Worm (Caenorhabditis elegans) whole organism, L2 larva: ENCODE results near the gene T05C12.11.

Experiments
- C34F6.9 ChIP-seq: fragments of 150-350 bp; optimal IDR thresholded peaks from 2 replicates; lab custom pipeline; 2014; ENCODE audit warnings: missing biosample characterization, missing genetic modification characterization
- R02D3.7 ChIP-seq: fragments of 150-350 bp; optimal IDR thresholded peaks from 2 replicates; lab custom pipeline; 2014; ENCODE audit warnings: missing biosample characterization, missing genetic modification characterization
- Y55F3AM.14 ChIP-seq: fragments of 200-800 bp; sonication (Bioruptor generic); optimal IDR thresholded peaks from 2 replicates; lab custom pipeline; 2018; ENCODE audit warnings: mild to moderate bottlenecking, missing genetic modification characterization, missing compliant biosample characterization
- ZK546.5 ChIP-seq: sonication (generic microtip); optimal IDR thresholded peaks from 2 replicates; lab custom pipeline; 2017; ENCODE audit warnings: missing biosample characterization, missing genetic modification characterization
- aly-2 ChIP-seq: fragments of 150-350 bp; optimal IDR thresholded peaks from 2 replicates; lab custom pipeline; 2014; ENCODE audit warnings: missing biosample characterization, missing genetic modification characterization
- ama-1 ChIP-seq: fragments of 150-350 bp; optimal IDR thresholded peaks from 2 replicates; lab custom pipeline; 2018; ENCODE audit warnings: inconsistent platforms
- blmp-1 ChIP-seq: sonication (generic microtip); optimal IDR thresholded peaks from 2 replicates; lab custom pipeline; 2017; ENCODE audit warnings: missing genetic modification characterization, mild to moderate bottlenecking, missing compliant biosample characterization, antibody characterized with exemption, moderate library complexity; ENCODE audit not compliant: insufficient read depth
- ceh-16 ChIP-seq: fragments of 150-350 bp; optimal IDR thresholded peaks from 2 replicates; lab custom pipeline; 2014; ENCODE audit warnings: missing biosample characterization, missing genetic modification characterization
- crh-2 ChIP-seq: sonication (generic microtip); optimal IDR thresholded peaks from 2 replicates; lab custom pipeline; 2017; ENCODE audit warnings: missing biosample characterization, missing genetic modification characterization
- dmd-4 ChIP-seq: sonication (generic microtip); optimal IDR thresholded peaks from 2 replicates; lab custom pipeline; 2017; ENCODE audit warnings: missing biosample characterization, missing genetic modification characterization
- egl-27 ChIP-seq: sonication (generic microtip); optimal IDR thresholded peaks from 3 replicates; lab custom pipeline; 2017; ENCODE audit warnings: missing biosample characterization, missing genetic modification reagents, missing genetic modification characterization
- elt-1 ChIP-seq: fragments of 150-350 bp; optimal IDR thresholded peaks from 2 replicates; lab custom pipeline; 2014; ENCODE audit warnings: missing biosample characterization, missing genetic modification characterization
- elt-3 ChIP-seq: sonication (generic microtip); optimal IDR thresholded peaks from 2 replicates; lab custom pipeline; 2017; ENCODE audit warnings: missing biosample characterization, missing genetic modification characterization
- fos-1 ChIP-seq: fragments of 150-350 bp; optimal IDR thresholded peaks from 2 replicates; lab custom pipeline; 2014; ENCODE audit warnings: missing biosample characterization, missing genetic modification characterization
- lin-11 ChIP-seq: fragments of 150-350 bp; sonication (generic microtip); optimal IDR thresholded peaks from 2 replicates; lab custom pipeline; 2014; ENCODE audit warnings: missing biosample characterization, missing genetic modification characterization, inconsistent platforms, mixed read lengths
- lin-13 ChIP-seq: fragments of 150-350 bp; optimal IDR thresholded peaks from 2 replicates; lab custom pipeline; 2014; ENCODE audit warnings: missing biosample characterization, missing genetic modification reagents, missing genetic modification characterization
- lin-39 ChIP-seq: fragments of 150-350 bp; optimal IDR thresholded peaks from 2 replicates; lab custom pipeline; 2014; ENCODE audit warnings: missing biosample characterization, missing genetic modification reagents, missing genetic modification characterization
- lsy-2 ChIP-seq, 2 experiments: fragments of 150-350 bp in 1 of 2; sonication (generic microtip) in 1 of 2; optimal IDR thresholded peaks; 2 replicates each; lab custom pipeline; 2014 to 2017; ENCODE audit warnings: missing biosample characterization in 2 of 2, missing genetic modification characterization in 2 of 2
- mab-5 ChIP-seq: fragments of 150-350 bp; optimal IDR thresholded peaks from 2 replicates; lab custom pipeline; 2014; ENCODE audit warnings: missing biosample characterization, missing genetic modification characterization
- mbf-1 ChIP-seq: sonication (generic microtip); optimal IDR thresholded peaks from 2 replicates; lab custom pipeline; 2017; ENCODE audit warnings: missing biosample characterization, missing genetic modification characterization
- mdl-1 ChIP-seq, 2 experiments: fragments of 150-350 bp in 1 of 2; sonication (generic microtip) in 1 of 2; optimal IDR thresholded peaks; 2 replicates each; lab custom pipeline; 2017; ENCODE audit warnings: missing biosample characterization in 2 of 2, missing genetic modification characterization in 2 of 2
- nhr-10 ChIP-seq: sonication (generic microtip); optimal IDR thresholded peaks from 2 replicates; lab custom pipeline; 2017; ENCODE audit warnings: missing biosample characterization, missing genetic modification characterization
- nhr-11 ChIP-seq: fragments of 150-350 bp; optimal IDR thresholded peaks from 2 replicates; lab custom pipeline; 2014; ENCODE audit warnings: missing biosample characterization, missing genetic modification characterization
- nhr-12 ChIP-seq: fragments of 150-350 bp; optimal IDR thresholded peaks from 2 replicates; lab custom pipeline; 2014; ENCODE audit warnings: missing biosample characterization, missing genetic modification characterization
- nhr-129 ChIP-seq: fragments of 150-350 bp; optimal IDR thresholded peaks from 2 replicates; lab custom pipeline; 2014; ENCODE audit warnings: missing biosample characterization, missing genetic modification characterization
- nhr-21 ChIP-seq: fragments of 150-350 bp; optimal IDR thresholded peaks from 2 replicates; lab custom pipeline; 2014; ENCODE audit warnings: missing biosample characterization, missing genetic modification characterization
- nhr-23 ChIP-seq: fragments of 150-350 bp; optimal IDR thresholded peaks from 2 replicates; lab custom pipeline; 2014; ENCODE audit warnings: missing biosample characterization, missing genetic modification reagents, missing genetic modification characterization
- nhr-25 ChIP-seq: fragments of 150-350 bp; sonication (generic microtip); optimal IDR thresholded peaks from 3 replicates; lab custom pipeline; 2014; ENCODE audit warnings: missing biosample characterization, missing genetic modification characterization
- nhr-77 ChIP-seq: fragments of 150-350 bp; optimal IDR thresholded peaks from 2 replicates; lab custom pipeline; 2014; ENCODE audit warnings: missing biosample characterization, missing genetic modification characterization
- peb-1 ChIP-seq: fragments of 150-350 bp; optimal IDR thresholded peaks from 2 replicates; lab custom pipeline; 2014; ENCODE audit warnings: missing biosample characterization, missing genetic modification characterization
- sem-4 ChIP-seq: fragments of 150-350 bp; optimal IDR thresholded peaks from 2 replicates; lab custom pipeline; 2014; ENCODE audit warnings: missing biosample characterization, missing genetic modification reagents, missing genetic modification characterization
- sma-3 ChIP-seq: sonication (generic microtip); optimal IDR thresholded peaks from 2 replicates; lab custom pipeline; 2016; ENCODE audit warnings: missing genetic modification reagents, missing genetic modification characterization, missing compliant biosample characterization
- unc-39 ChIP-seq: fragments of 150-350 bp; optimal IDR thresholded peaks from 2 replicates; lab custom pipeline; 2014; ENCODE audit warnings: missing biosample characterization, missing genetic modification characterization
- unc-55 ChIP-seq: fragments of 150-350 bp; sonication (generic microtip); optimal IDR thresholded peaks from 3 replicates; lab custom pipeline; 2014; ENCODE audit warnings: missing biosample characterization, missing genetic modification reagents, missing genetic modification characterization
- unc-62 ChIP-seq: fragments of 150-350 bp; optimal IDR thresholded peaks from 2 replicates; lab custom pipeline; 2014; ENCODE audit warnings: missing biosample characterization, missing genetic modification reagents, missing genetic modification characterization
- ztf-1 ChIP-seq: fragments of 200-800 bp; sonication (Bioruptor generic); conservative IDR thresholded peaks from 2 replicates; pipeline ENCODE4 v1.3.6; 2022; ENCODE audit warnings: missing genetic modification characterization, missing compliant biosample characterization
- ztf-11 ChIP-seq: sonication (generic microtip); optimal IDR thresholded peaks from 2 replicates; lab custom pipeline; 2017; ENCODE audit warnings: missing biosample characterization, missing genetic modification characterization

The T05C12.11 gene

ce11 chrII:8156845-8157373 lies 13.4 kb downstream of the T05C12.11 start, which contains the start of the genes tub-1 and tmem-138:
Gene tub-1 (minus strand): TSS chrII:8156945.
Gene tmem-138 (plus strand): TSS chrII:8157323.
- TF ChIP-seq unc-55 (GFP tag; lab: Kevin White, UChicago) (no peak), ceh-16 (tag; lab: Kevin White, UChicago) (no peak), crh-2 (tag; lab: Kevin White, UChicago) (no peak), nhr-11 (tag; lab: Kevin White, UChicago) (no peak), nhr-129 (no peak)

- TF ChIP-seq ztf-11 (tag; lab: Kevin White, UChicago), result no peak
- TF ChIP-seq sem-4 (tag; lab: Kevin White, UChicago), result no peak
- TF ChIP-seq lin-13 (GFP tag; lab: Kevin White, UChicago), result no peak
- TF ChIP-seq unc-62, result no peak
- no peak for TF ChIP-seq nhr-10 (tag; lab: Kevin White, UChicago)
- TF ChIP-seq ama-1 (lab: Kevin White, UChicago), result no peak
- no peak for TF ChIP-seq unc-55 (GFP tag; lab: Kevin White, UChicago)
- no peak for TF ChIP-seq lsy-2 (tag; optimal IDR thresholded peaks at IDR 0.05; lab: Kevin White, UChicago)
- TF ChIP-seq nhr-25 (tag; lab: Kevin White, UChicago), result no peak
- no peak for TF ChIP-seq nhr-11 (tag; lab: Kevin White, UChicago)
- TF ChIP-seq nhr-21 (tag; lab: Kevin White, UChicago), result no peak
- no peak for TF ChIP-seq mdl-1 (tag; optimal IDR thresholded peaks at IDR 0.05; lab: Kevin White, UChicago)
- TF ChIP-seq peb-1 (tag; lab: Kevin White, UChicago), result no peak
- no peak for TF ChIP-seq nhr-23 (tag; lab: Kevin White, UChicago)
Measured at ce11 chrII:8152711-8153325, 17.5 kb downstream of the T05C12.11 start.

ce11 chrII:8149930-8150329 lies 20.3 kb downstream of the T05C12.11 start, which contains the start of gene F10B5.3:
Gene F10B5.3 (minus strand): TSS chrII:8150030.
- TF ChIP-seq mdl-1 (tag; optimal IDR thresholded peaks at IDR 0.05; lab: Kevin White, UChicago) (no peak), unc-39 (tag; lab: Kevin White, UChicago) (no peak), fos-1 (tag; lab: Kevin White, UChicago) (no peak), ztf-1 (no peak)

- TF ChIP-seq lsy-2 (tag; optimal IDR thresholded peaks at IDR 0.05; lab: Kevin White, UChicago) (no peak), blmp-1 (tag; lab: Kevin White, UChicago) (no peak), nhr-11 (tag; lab: Kevin White, UChicago) (no peak), ceh-16 (tag; lab: Kevin White, UChicago) (no peak), nhr-129 (no peak), ztf-1 (no peak), lin-39 (tag; lab: Kevin White, UChicago) (no peak), egl-27 (no peak), crh-2 (tag; lab: Kevin White, UChicago) (no peak), Y55F3AM.14 (GFP tag; lab: Kevin White, UChicago) (no peak), unc-39 (tag; lab: Kevin White, UChicago) (no peak), lin-13 (GFP tag; lab: Kevin White, UChicago) (no peak)
Measured at ce11 chrII:8144543-8144942, 25.7 kb downstream of the T05C12.11 start, which contains the start of gene F10B5.2. Gene F10B5.2 (plus strand): TSS chrII:8144762.

ce11 chrII:8143278-8143931 lies 26.9 kb downstream of the T05C12.11 start, which contains the start of the genes ints-11 and rpl-10:
Gene ints-11 (minus strand): TSS chrII:8143478.
Gene rpl-10 (plus strand): TSS chrII:8143881.
- peak; percentile 85 for TF ChIP-seq C34F6.9 (tag; lab: Kevin White, UChicago)
- peak; percentile 42 for TF ChIP-seq fos-1 (tag; lab: Kevin White, UChicago)
- no peak for TF ChIP-seq mbf-1
- TF ChIP-seq unc-55 (GFP tag; lab: Kevin White, UChicago), result peak; percentile 85
- TF ChIP-seq nhr-129, result peak; percentile 69
- no peak for TF ChIP-seq nhr-23 (tag; lab: Kevin White, UChicago)
- no peak for TF ChIP-seq aly-2 (tag; lab: Kevin White, UChicago)
- TF ChIP-seq R02D3.7, result no peak
- TF ChIP-seq mdl-1 (tag; optimal IDR thresholded peaks at IDR 0.05; lab: Kevin White, UChicago), result no peak
- no peak for TF ChIP-seq ceh-16 (tag; lab: Kevin White, UChicago)
- no peak for TF ChIP-seq elt-1 (tag; lab: Kevin White, UChicago)
- no peak for TF ChIP-seq unc-39 (tag; lab: Kevin White, UChicago)
- no peak for TF ChIP-seq blmp-1 (tag; lab: Kevin White, UChicago)
- TF ChIP-seq ztf-11 (tag; lab: Kevin White, UChicago), result no peak
- TF ChIP-seq Y55F3AM.14 (GFP tag; lab: Kevin White, UChicago), result no peak
- no peak for TF ChIP-seq nhr-10 (tag; lab: Kevin White, UChicago)
- TF ChIP-seq ZK546.5, result no peak
- peak; percentile 65 to 97 for TF ChIP-seq lsy-2 (tag; optimal IDR thresholded peaks at IDR 0.05; lab: Kevin White, UChicago)
- no peak for TF ChIP-seq peb-1 (tag; lab: Kevin White, UChicago)
- no peak for TF ChIP-seq mab-5 (tag; lab: Kevin White, UChicago)
- TF ChIP-seq nhr-77, result no peak
- no peak for TF ChIP-seq nhr-21 (tag; lab: Kevin White, UChicago)
- peak; percentile 58 for TF ChIP-seq crh-2 (tag; lab: Kevin White, UChicago)
- TF ChIP-seq unc-62, result no peak
- no peak for TF ChIP-seq nhr-12 (tag; lab: Kevin White, UChicago)
- TF ChIP-seq ztf-1, result no peak
- TF ChIP-seq elt-3 (tag; lab: Kevin White, UChicago), result no peak
- no peak for TF ChIP-seq nhr-25 (tag; lab: Kevin White, UChicago)
- peak; percentile 43 for TF ChIP-seq sma-3 (GFP tag; lab: Kevin White, UChicago)
- no peak for TF ChIP-seq ama-1 (lab: Kevin White, UChicago)
- no peak for TF ChIP-seq lin-11
- no peak for TF ChIP-seq lin-39 (tag; lab: Kevin White, UChicago)
- TF ChIP-seq nhr-11 (tag; lab: Kevin White, UChicago), result no peak
- TF ChIP-seq dmd-4, result no peak
